Fruit fly (Drosophila melanogaster): ENCODE data around the gene Tollo.

dm6 chr3L:15258357-15258756, 22.9 kb downstream of the Tollo start:
- TF ChIP-seq Abd-B (GFP tag; optimal IDR thresholded peaks at IDR 0.05) (no peak), Dfd (GFP tag; optimal IDR thresholded peaks at IDR 0.05) (no peak), Myc (optimal IDR thresholded peaks at IDR 0.05) (no peak), pan (optimal IDR thresholded peaks at IDR 0.05) (no peak)

Data from whole organism, wandering third instar larva.